Worm (Caenorhabditis elegans) whole organism, mixed stage, embryonic: ENCODE results near the gene F21C10.18.

ENCODE experiments used
- M03D4.4 ChIP-seq: sonication (generic microtip); optimal IDR thresholded peaks from 2 replicates; lab custom pipeline; 2017; ENCODE audit warnings: mild to moderate bottlenecking, missing genetic modification characterization, missing compliant biosample characterization
- ceh-39 ChIP-seq: fragments of 150-350 bp; optimal IDR thresholded peaks from 2 replicates; lab custom pipeline; 2014; ENCODE audit warnings: missing biosample characterization, missing genetic modification characterization
- elt-3 ChIP-seq: fragments of 150-350 bp; optimal IDR thresholded peaks from 2 replicates; lab custom pipeline; 2014; ENCODE audit warnings: missing biosample characterization, missing genetic modification characterization
- mab-5 ChIP-seq: fragments of 150-350 bp; optimal IDR thresholded peaks from 2 replicates; lab custom pipeline; 2014; ENCODE audit warnings: missing biosample characterization, missing genetic modification characterization
- mls-2 ChIP-seq: sonication (generic microtip); optimal IDR thresholded peaks from 2 replicates; lab custom pipeline; 2016; ENCODE audit warnings: mild to moderate bottlenecking, missing genetic modification characterization, moderate library complexity, missing compliant biosample characterization
- nhr-28 ChIP-seq: fragments of 150-350 bp; optimal IDR thresholded peaks from 2 replicates; lab custom pipeline; 2014; ENCODE audit warnings: missing biosample characterization, missing genetic modification characterization
- pha-4 ChIP-seq: fragments of 150-350 bp; optimal IDR thresholded peaks from 2 replicates; lab custom pipeline; 2018; ENCODE audit warnings: missing biosample characterization, missing genetic modification reagents, missing genetic modification characterization
- snpc-4 ChIP-seq: fragments of 150-350 bp; optimal IDR thresholded peaks from 2 replicates; lab custom pipeline; 2014; ENCODE audit warnings: missing biosample characterization, missing genetic modification characterization

DNA sequence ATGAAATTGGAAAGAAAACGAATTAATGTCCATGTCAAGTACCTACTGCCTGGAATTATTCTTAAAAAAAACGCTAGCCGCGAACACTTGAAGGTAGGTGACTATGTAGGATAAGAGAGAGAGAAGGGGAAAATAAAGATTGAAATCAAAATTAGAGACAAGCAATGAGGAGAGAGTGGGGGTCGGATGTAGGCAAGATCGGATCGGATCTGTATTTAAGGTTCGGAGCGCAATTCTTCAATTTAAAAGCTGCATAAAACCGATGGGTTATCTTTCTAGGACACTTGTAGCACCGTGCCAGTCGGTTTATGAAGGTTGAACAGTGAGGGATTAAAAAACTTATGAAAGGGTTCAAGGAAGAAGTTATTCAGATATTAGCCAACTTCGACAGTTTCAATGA lies 45.2 kb upstream of the F21C10.18 start:
- TF ChIP-seq pha-4 = no peak
- TF ChIP-seq M03D4.4 (tag; lab: Kevin White, UChicago) = no peak
- TF ChIP-seq snpc-4 = no peak
- no peak for TF ChIP-seq mab-5 (tag; lab: Kevin White, UChicago)
- TF ChIP-seq nhr-28 (tag; lab: Kevin White, UChicago) = no peak
- no peak for TF ChIP-seq elt-3
- TF ChIP-seq ceh-39 (tag; lab: Kevin White, UChicago) = no peak
- TF ChIP-seq mls-2 (tag; lab: Kevin White, UChicago) = no peak
